Worm (Caenorhabditis elegans) whole organism, L4 larva: ENCODE data around the gene oac-21.

Experiments
- F10B5.3 ChIP-seq: sonication (generic microtip); optimal IDR thresholded peaks from 2 replicates; lab custom pipeline; 2016; ENCODE audit warnings: mild to moderate bottlenecking, missing genetic modification characterization, missing compliant biosample characterization
- ZK546.5 ChIP-seq, 2 experiments: sonication (generic microtip); optimal IDR thresholded peaks; 2 replicates each; lab custom pipeline; 2017; ENCODE audit warnings: missing biosample characterization in 2 of 2, missing genetic modification characterization in 2 of 2
- ama-1 ChIP-seq: fragments of 150-350 bp; optimal IDR thresholded peaks from 2 replicates; lab custom pipeline; 2014; ENCODE audit warnings: inconsistent platforms, mixed read lengths
- ceh-28 ChIP-seq: fragments of 150-350 bp; optimal IDR thresholded peaks from 2 replicates; lab custom pipeline; 2014; ENCODE audit warnings: missing biosample characterization, missing genetic modification reagents, missing genetic modification characterization
- ces-1 ChIP-seq: fragments of 150-350 bp; sonication (generic microtip); optimal IDR thresholded peaks from 4 replicates; lab custom pipeline; 2014; ENCODE audit warnings: missing biosample characterization, missing genetic modification reagents, missing genetic modification characterization
- dpl-1 ChIP-seq: fragments of 150-350 bp; optimal IDR thresholded peaks from 2 replicates; lab custom pipeline; 2014; ENCODE audit warnings: missing biosample characterization, missing genetic modification reagents, missing genetic modification characterization
- hlh-30 ChIP-seq: sonication (generic microtip); optimal IDR thresholded peaks from 2 replicates; lab custom pipeline; 2017; ENCODE audit warnings: antibody characterized with exemption, mild to moderate bottlenecking, missing genetic modification characterization, missing compliant biosample characterization; ENCODE audit not compliant: insufficient read depth
- nhr-76 ChIP-seq: fragments of 150-350 bp; optimal IDR thresholded peaks from 2 replicates; lab custom pipeline; 2014; ENCODE audit warnings: missing biosample characterization, missing genetic modification characterization
- pha-4 ChIP-seq, 2 experiments: fragments of 150-350 bp in 1 of 2; fragments of 200-800 bp in 1 of 2; sonication (Bioruptor generic) in 1 of 2; IDR thresholded peaks in 1 of 2; optimal IDR thresholded peaks in 1 of 2; 2 replicates each; pipeline versions ENCODE4 v1.3.6 to Lab custom; 2014 to 2022; ENCODE audit warnings: missing genetic modification characterization in 2 of 2, missing genetic modification reagents in 2 of 2, missing biosample characterization in 1 of 2, missing compliant biosample characterization in 1 of 2
- unc-39 ChIP-seq: sonication (generic microtip); optimal IDR thresholded peaks from 2 replicates; lab custom pipeline; 2017; ENCODE audit warnings: missing biosample characterization, missing genetic modification characterization
- zfp-3 ChIP-seq: fragments of 200-800 bp; sonication (Bioruptor generic); conservative IDR thresholded peaks from 2 replicates; pipeline ENCODE4 v1.3.6; 2022; ENCODE audit warnings: missing genetic modification reagents, missing genetic modification characterization, missing compliant biosample characterization
- zip-11 ChIP-seq: fragments of 200-800 bp; sonication (Bioruptor generic); IDR thresholded peaks from 2 replicates; pipeline ENCODE4 v1.3.6; 2022; ENCODE audit warnings: missing genetic modification characterization, missing compliant biosample characterization

DNA sequence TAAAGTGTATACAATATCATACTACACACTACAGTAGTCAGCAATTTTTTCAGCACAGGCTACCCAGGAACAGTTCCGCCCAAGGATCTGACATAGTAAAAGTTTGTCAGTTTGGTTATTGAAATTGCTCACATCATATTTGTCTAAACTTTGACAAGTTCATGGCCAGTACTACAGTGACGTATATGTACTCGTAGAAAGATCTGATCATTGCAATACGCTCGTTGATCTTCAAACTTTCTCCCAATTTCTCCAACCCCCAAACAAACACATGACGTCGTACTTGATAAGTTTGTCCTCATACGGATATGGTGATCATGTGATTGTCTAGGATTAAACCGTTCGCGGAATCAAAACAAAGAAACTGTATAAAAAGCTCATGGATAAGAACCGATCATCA is 5.7 kb downstream of the oac-21 start, which contains the start of gene dct-8:
- TF ChIP-seq ama-1 (no peak), ces-1 (GFP tag; lab: Kevin White, UChicago) (no peak), pha-4 (GFP tag; IDR thresholded peaks at IDR 0.05; lab: Robert Waterston, UW) (no peak), pha-4 (tag; optimal IDR thresholded peaks at IDR 0.05; lab: Kevin White, UChicago) (no peak), nhr-76 (no peak), ZK546.5 (tag; optimal IDR thresholded peaks at IDR 0.05; lab: Kevin White, UChicago) (no peak), ceh-28 (tag; lab: Kevin White, UChicago) (no peak), dpl-1 (GFP tag; lab: Kevin White, UChicago) (no peak), F10B5.3 (no peak), unc-39 (tag; lab: Kevin White, UChicago) (no peak), hlh-30 (tag; lab: Kevin White, UChicago) (no peak), zip-11 (no peak), zfp-3 (GFP tag; lab: Robert Waterston, UW) (no peak)
